Worm (Caenorhabditis elegans) whole organism, L1 larva: Measurements from ENCODE around the gene T11F9.14.

Experiments
- aha-1 ChIP-seq: fragments of 150-350 bp; optimal IDR thresholded peaks from 2 replicates; lab custom pipeline; 2014; ENCODE audit warnings: missing biosample characterization, missing genetic modification characterization
- alr-1 ChIP-seq: fragments of 200-800 bp; sonication (Bioruptor generic); optimal IDR thresholded peaks from 2 replicates; lab custom pipeline; 2018; ENCODE audit warnings: borderline replicate concordance, mild to moderate bottlenecking, missing genetic modification characterization, missing compliant biosample characterization
- aly-2 ChIP-seq: fragments of 150-350 bp; optimal IDR thresholded peaks from 2 replicates; lab custom pipeline; 2014; ENCODE audit warnings: missing biosample characterization, missing genetic modification characterization
- blmp-1 ChIP-seq: fragments of 150-350 bp; optimal IDR thresholded peaks from 2 replicates; lab custom pipeline; 2014; ENCODE audit warnings: missing biosample characterization, missing genetic modification characterization
- ceh-8 ChIP-seq: fragments of 200-800 bp; sonication (Bioruptor generic); optimal IDR thresholded peaks from 2 replicates; lab custom pipeline; 2018; ENCODE audit warnings: mild to moderate bottlenecking, missing genetic modification characterization, moderate library complexity, missing compliant biosample characterization
- ceh-90 ChIP-seq: sonication (generic microtip); optimal IDR thresholded peaks from 2 replicates; lab custom pipeline; 2016; ENCODE audit warnings: missing genetic modification characterization, missing compliant biosample characterization
- ces-1 ChIP-seq: fragments of 150-350 bp; optimal IDR thresholded peaks from 2 replicates; lab custom pipeline; 2014; ENCODE audit warnings: missing biosample characterization, missing genetic modification reagents, missing genetic modification characterization
- dpl-1 ChIP-seq, 3 experiments: fragments of 150-350 bp in 2 of 3; sonication (generic microtip) in 1 of 3; optimal IDR thresholded peaks; 2 replicates each; lab custom pipeline; 2014 to 2017; ENCODE audit warnings: missing biosample characterization in 3 of 3, missing genetic modification characterization in 3 of 3, missing genetic modification reagents in 3 of 3
- dsc-1 ChIP-seq: sonication (generic microtip); optimal IDR thresholded peaks from 2 replicates; lab custom pipeline; 2016; ENCODE audit warnings: mild to moderate bottlenecking, missing genetic modification characterization, missing compliant biosample characterization
- egl-27 ChIP-seq, 2 experiments: fragments of 150-350 bp in 1 of 2; sonication (generic microtip); optimal IDR thresholded peaks; 3 replicates each; lab custom pipeline; 2017 to 2018; ENCODE audit warnings: missing biosample characterization in 2 of 2, missing genetic modification characterization in 2 of 2, missing genetic modification reagents in 2 of 2
- elt-2 ChIP-seq: sonication (generic microtip); optimal IDR thresholded peaks from 2 replicates; lab custom pipeline; 2016; ENCODE audit warnings: missing genetic modification characterization, mild to moderate bottlenecking, inconsistent platforms, missing compliant biosample characterization, missing genetic modification reagents
- elt-3 ChIP-seq, 6 experiments: fragments of 150-350 bp in 1 of 6; sonication (generic microtip); optimal IDR thresholded peaks; 2 replicates each; lab custom pipeline; 2017 to 2018; ENCODE audit warnings: missing biosample characterization in 6 of 6, missing genetic modification characterization in 6 of 6, inconsistent platforms in 1 of 6
- hlh-17 ChIP-seq: fragments of 200-800 bp; sonication (Bioruptor generic); optimal IDR thresholded peaks from 2 replicates; lab custom pipeline; 2018; ENCODE audit warnings: missing genetic modification characterization, mild to moderate bottlenecking, missing compliant biosample characterization, moderate library complexity, borderline replicate concordance
- lin-13 ChIP-seq: fragments of 150-350 bp; optimal IDR thresholded peaks from 2 replicates; lab custom pipeline; 2014; ENCODE audit warnings: missing biosample characterization, missing genetic modification reagents, missing genetic modification characterization
- lin-14 ChIP-seq: fragments of 200-800 bp; sonication (Bioruptor generic); optimal IDR thresholded peaks from 2 replicates; lab custom pipeline; 2018; ENCODE audit warnings: mild to moderate bottlenecking, missing genetic modification characterization, moderate library complexity, missing compliant biosample characterization
- lin-39 ChIP-seq: fragments of 150-350 bp; optimal IDR thresholded peaks from 2 replicates; lab custom pipeline; 2014; ENCODE audit warnings: missing biosample characterization, missing genetic modification reagents, missing genetic modification characterization
- lir-3 ChIP-seq: sonication (generic microtip); optimal IDR thresholded peaks from 2 replicates; lab custom pipeline; 2016; ENCODE audit warnings: mild to moderate bottlenecking, missing genetic modification characterization, moderate library complexity, missing compliant biosample characterization; ENCODE audit not compliant: poor library complexity
- mdl-1 ChIP-seq, 2 experiments: fragments of 150-350 bp; optimal IDR thresholded peaks; 2 replicates each; lab custom pipeline; 2014 to 2017; ENCODE audit warnings: missing biosample characterization in 2 of 2, missing genetic modification characterization in 2 of 2, inconsistent platforms in 1 of 2
- nhr-11 ChIP-seq: fragments of 150-350 bp; optimal IDR thresholded peaks from 2 replicates; lab custom pipeline; 2014; ENCODE audit warnings: missing biosample characterization, missing genetic modification characterization
- nhr-19 ChIP-seq: fragments of 200-800 bp; sonication (Bioruptor generic); conservative IDR thresholded peaks from 2 replicates; pipeline ENCODE4 v1.3.6; 2022; ENCODE audit warnings: missing genetic modification characterization, missing compliant biosample characterization
- nhr-20 ChIP-seq: sonication (generic microtip); optimal IDR thresholded peaks from 2 replicates; lab custom pipeline; 2016; ENCODE audit warnings: mild to moderate bottlenecking, missing genetic modification characterization, missing compliant biosample characterization
- nhr-28 ChIP-seq: fragments of 150-350 bp; optimal IDR thresholded peaks from 2 replicates; lab custom pipeline; 2014; ENCODE audit warnings: missing biosample characterization, missing genetic modification characterization
- nhr-47 ChIP-seq: sonication (generic microtip); optimal IDR thresholded peaks from 2 replicates; lab custom pipeline; 2016; ENCODE audit warnings: mild to moderate bottlenecking, missing genetic modification characterization, moderate library complexity, missing compliant biosample characterization
- nhr-84 ChIP-seq: sonication (generic microtip); optimal IDR thresholded peaks from 2 replicates; lab custom pipeline; 2017; ENCODE audit warnings: missing biosample characterization, missing genetic modification characterization
- nhr-90 ChIP-seq: sonication (generic microtip); optimal IDR thresholded peaks from 2 replicates; lab custom pipeline; 2016; ENCODE audit warnings: mild to moderate bottlenecking, missing genetic modification characterization, missing compliant biosample characterization; ENCODE audit not compliant: poor library complexity
- pag-3 ChIP-seq: sonication (generic microtip); optimal IDR thresholded peaks from 2 replicates; lab custom pipeline; 2017; ENCODE audit warnings: missing genetic modification characterization, mild to moderate bottlenecking, missing compliant biosample characterization, antibody characterized with exemption, borderline replicate concordance; ENCODE audit not compliant: insufficient read depth
- rnt-1 ChIP-seq: sonication (generic microtip); optimal IDR thresholded peaks from 2 replicates; lab custom pipeline; 2016; ENCODE audit warnings: mild to moderate bottlenecking, missing genetic modification characterization, moderate library complexity, missing compliant biosample characterization
- skn-1 ChIP-seq: fragments of 150-350 bp; optimal IDR thresholded peaks from 2 replicates; lab custom pipeline; 2014; ENCODE audit warnings: missing biosample characterization, missing genetic modification characterization
- snpc-4 ChIP-seq: fragments of 150-350 bp; optimal IDR thresholded peaks from 2 replicates; lab custom pipeline; 2014; ENCODE audit warnings: missing biosample characterization, missing genetic modification characterization
- snu-23 ChIP-seq: sonication (generic microtip); optimal IDR thresholded peaks from 2 replicates; lab custom pipeline; 2016; ENCODE audit warnings: missing genetic modification characterization, missing compliant biosample characterization
- sup-37 ChIP-seq: fragments of 200-800 bp; sonication (Bioruptor generic); optimal IDR thresholded peaks from 2 replicates; lab custom pipeline; 2018; ENCODE audit warnings: mild to moderate bottlenecking, missing genetic modification characterization, missing compliant biosample characterization
- vab-15 ChIP-seq: sonication (generic microtip); optimal IDR thresholded peaks from 2 replicates; lab custom pipeline; 2017; ENCODE audit warnings: missing genotype, mild to moderate bottlenecking, missing genetic modification characterization, missing compliant biosample characterization
- zip-4 ChIP-seq: fragments of 200-800 bp; sonication (Bioruptor generic); optimal IDR thresholded peaks from 2 replicates; lab custom pipeline; 2018; ENCODE audit warnings: mild to moderate bottlenecking, missing genetic modification characterization, moderate library complexity, missing compliant biosample characterization
- ztf-4 ChIP-seq: fragments of 150-350 bp; optimal IDR thresholded peaks from 2 replicates; lab custom pipeline; 2014; ENCODE audit warnings: missing biosample characterization, missing genetic modification characterization

T11F9.14 gene

ce11 chrV:11492456-11492855, 11.8 kb upstream of the T11F9.14 start, which contains the start of gene T11F9.21:
Gene T11F9.21 (plus strand): TSS chrV:11492756.
- TF ChIP-seq hlh-17 (GFP tag; lab: Kevin White, UChicago) = no peak
- TF ChIP-seq lin-14 = no peak
- TF ChIP-seq dsc-1 (tag; lab: Kevin White, UChicago) = no peak
- no peak for TF ChIP-seq alr-1 (tag; lab: Kevin White, UChicago)
- TF ChIP-seq nhr-19 (GFP tag; lab: Robert Waterston, UW) = no peak

DNA sequence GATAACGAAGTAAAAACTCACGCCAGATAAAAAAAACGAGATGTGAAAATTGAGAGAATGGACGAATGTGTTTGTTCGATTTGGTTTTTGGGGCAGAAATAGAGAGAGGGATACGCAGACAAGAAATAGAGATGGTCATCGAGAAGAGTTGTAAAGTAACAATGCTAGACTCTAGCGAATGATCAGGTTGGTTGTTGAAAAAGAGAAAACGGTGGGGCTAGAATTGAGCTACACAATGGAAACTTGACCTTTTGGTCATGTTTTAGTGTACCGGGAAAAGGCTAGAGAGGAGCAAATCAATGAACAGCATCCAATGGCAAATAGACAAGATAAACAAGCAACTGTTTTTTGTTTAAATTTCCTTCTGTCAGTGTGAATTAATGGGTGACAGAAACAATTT, 9.7 kb upstream of the T11F9.14 start, which contains the start of gene dhs-19:
dhs-19 (minus strand) TSS at position 101 of the 400 bp plus-strand sequence.
- no peak for TF ChIP-seq elt-2 (tag; lab: Kevin White, UChicago)
- TF ChIP-seq nhr-20 (tag; lab: Kevin White, UChicago) = peak; percentile 21
- TF ChIP-seq blmp-1 (tag; lab: Kevin White, UChicago) = peak; percentile 18
- peak; percentile 20 for TF ChIP-seq rnt-1 (tag; lab: Kevin White, UChicago)

DNA sequence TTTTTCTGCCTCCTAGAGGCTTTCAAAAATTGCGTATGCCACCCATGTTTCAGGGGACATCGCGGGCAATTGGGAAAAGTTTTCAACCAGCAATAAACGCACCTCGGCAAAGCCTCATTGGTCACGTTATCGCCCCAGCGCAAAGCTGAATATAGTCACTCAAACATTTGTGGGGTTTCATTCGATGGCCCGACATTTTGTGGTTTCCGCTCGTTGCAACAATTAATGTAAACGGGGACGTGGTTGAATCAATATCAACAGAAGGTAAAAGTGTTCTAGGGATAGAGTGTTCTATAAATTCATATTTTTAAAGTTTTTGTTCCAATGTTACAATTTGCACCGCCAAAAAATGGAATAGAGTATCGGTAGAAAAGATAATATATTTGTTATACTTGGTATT, 7.7 kb upstream of the T11F9.14 start:
- TF ChIP-seq lin-14 = no peak
- TF ChIP-seq alr-1 (tag; lab: Kevin White, UChicago) = no peak
- TF ChIP-seq, all 84 proteins: peak for 0

- TF ChIP-seq elt-3 (tag; optimal IDR thresholded peaks at IDR 0.05; lab: Kevin White, UChicago) = no peak
- no peak for TF ChIP-seq mdl-1 (tag; optimal IDR thresholded peaks at IDR 0.05; lab: Kevin White, UChicago)
- no peak for TF ChIP-seq ztf-4 (tag; lab: Kevin White, UChicago)
- no peak for TF ChIP-seq ceh-90
- TF ChIP-seq sup-37 (GFP tag; lab: Kevin White, UChicago) = no peak
- no peak for TF ChIP-seq blmp-1 (tag; lab: Kevin White, UChicago)
- no peak for TF ChIP-seq nhr-20 (tag; lab: Kevin White, UChicago)
Measured at ce11 chrV:11486680-11487079, 6.0 kb upstream of the T11F9.14 start, which contains the start of gene T11F9.10. Gene T11F9.10 (plus strand): TSS chrV:11486980.

DNA sequence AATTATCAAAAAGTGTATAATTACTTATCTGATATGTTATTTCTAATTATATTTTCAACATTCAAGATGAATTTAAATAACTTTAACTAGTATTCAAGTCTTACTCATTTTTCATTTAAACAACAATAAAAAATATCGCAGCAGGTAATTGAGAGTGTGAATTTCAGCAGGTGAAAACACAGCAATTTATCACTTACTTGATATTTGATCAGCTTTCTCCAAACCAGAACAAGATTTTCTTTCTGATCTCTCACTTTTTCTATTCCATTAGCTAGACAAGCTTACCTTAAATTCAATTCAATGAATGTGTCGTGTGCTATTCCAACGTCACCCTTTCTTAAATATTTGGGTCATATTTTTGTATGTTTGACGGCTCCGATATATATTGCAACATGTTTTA, 4.9 kb upstream of the T11F9.14 start, which contains the start of gene srh-1:
srh-1 (plus strand) TSS at position 301 of the 400 bp plus-strand sequence.
- TF ChIP-seq lin-39 (tag; lab: Kevin White, UChicago) (no peak), aha-1 (tag; lab: Kevin White, UChicago) (no peak), lin-13 (GFP tag; lab: Kevin White, UChicago) (no peak), nhr-19 (GFP tag; lab: Robert Waterston, UW) (no peak), ceh-8 (no peak), skn-1 (no peak), zip-4 (GFP tag; lab: Kevin White, UChicago) (no peak), mdl-1 (tag; optimal IDR thresholded peaks at IDR 0.05; lab: Kevin White, UChicago) (no peak), alr-1 (tag; lab: Kevin White, UChicago) (no peak), vab-15 (tag; lab: Kevin White, UChicago) (no peak), lir-3 (tag; lab: Kevin White, UChicago) (no peak), aly-2 (tag; lab: Kevin White, UChicago) (no peak), ces-1 (GFP tag; lab: Kevin White, UChicago) (no peak), nhr-11 (no peak), dpl-1 (GFP tag; optimal IDR thresholded peaks at IDR 0.05; lab: Kevin White, UChicago) (no peak)

ce11 chrV:11484404-11484803, 3.8 kb upstream of the T11F9.14 start:
- TF ChIP-seq snpc-4 (tag; lab: Kevin White, UChicago) (no peak), pag-3 (tag; lab: Kevin White, UChicago) (no peak), nhr-28 (no peak), egl-27 (tag; optimal IDR thresholded peaks at IDR 0.05; lab: Kevin White, UChicago) (no peak), nhr-47 (tag; lab: Kevin White, UChicago) (no peak), nhr-84 (no peak), snu-23 (GFP tag; lab: Kevin White, UChicago) (no peak), vab-15 (tag; lab: Kevin White, UChicago) (no peak), nhr-90 (tag; lab: Kevin White, UChicago) (no peak)
